Worm (Caenorhabditis elegans) whole organism, young adult: ENCODE results near the gene Y17G7B.22.

Experiments used
- B0035.1 ChIP-seq: sonication (generic microtip); optimal IDR thresholded peaks from 2 replicates; lab custom pipeline; 2016; ENCODE audit warnings: missing genetic modification characterization, mild to moderate bottlenecking, missing compliant biosample characterization, missing genotype, missing genetic modification reagents
- C06A6.2 ChIP-seq: fragments of 200-800 bp; sonication (Bioruptor generic); conservative IDR thresholded peaks from 2 replicates; pipeline ENCODE4 v1.3.6; 2022; ENCODE audit warnings: missing genetic modification characterization, missing compliant biosample characterization
- F57C9.4 ChIP-seq: sonication (generic microtip); optimal IDR thresholded peaks from 2 replicates; lab custom pipeline; 2017; ENCODE audit warnings: mild to moderate bottlenecking, missing genetic modification characterization, missing compliant biosample characterization
- Y53G8AR.9 ChIP-seq: fragments of 200-800 bp; sonication (Bioruptor generic); conservative IDR thresholded peaks from 2 replicates; pipeline ENCODE4 v1.3.6; 2022; ENCODE audit warnings: missing genetic modification reagents, missing genetic modification characterization, missing compliant biosample characterization
- Y95B8A.8 ChIP-seq: fragments of 200-800 bp; sonication (Bioruptor generic); IDR thresholded peaks from 2 replicates; pipeline ENCODE4 v1.3.6; 2022; ENCODE audit warnings: missing genetic modification reagents, missing genetic modification characterization, missing compliant biosample characterization
- ama-1 ChIP-seq, 3 experiments: fragments of 150-350 bp in 1 of 3; sonication (generic microtip) in 2 of 3; optimal IDR thresholded peaks; 2 replicates each; lab custom pipeline; 2014 to 2018; ENCODE audit warnings: missing biosample characterization in 2 of 3, missing genetic modification characterization in 2 of 3, missing genetic modification reagents in 2 of 3
- attf-6 ChIP-seq: fragments of 200-800 bp; sonication (Bioruptor generic); IDR thresholded peaks from 2 replicates; pipeline ENCODE4 v1.3.6; 2022; ENCODE audit warnings: missing genetic modification reagents, missing genetic modification characterization, missing compliant biosample characterization
- cebp-1 ChIP-seq, 2 experiments: fragments of 200-800 bp in 1 of 2; sonication (Bioruptor generic) in 1 of 2; sonication (generic microtip) in 1 of 2; IDR thresholded peaks in 1 of 2; optimal IDR thresholded peaks in 1 of 2; 2 replicates each; pipeline versions ENCODE4 v1.3.6 to Lab custom; 2017 to 2022; ENCODE audit warnings: missing compliant biosample characterization in 2 of 2, missing genetic modification characterization in 2 of 2, mild to moderate bottlenecking in 1 of 2, missing genetic modification reagents in 1 of 2, moderate library complexity in 1 of 2
- chd-7 ChIP-seq: sonication (generic microtip); optimal IDR thresholded peaks from 2 replicates; lab custom pipeline; 2016; ENCODE audit warnings: mild to moderate bottlenecking, missing genetic modification characterization, moderate library complexity, missing compliant biosample characterization
- egrh-3 ChIP-seq: fragments of 200-800 bp; sonication (Bioruptor generic); IDR thresholded peaks from 2 replicates; pipeline ENCODE4 v1.3.6; 2022; ENCODE audit warnings: missing genetic modification reagents, missing genetic modification characterization, missing compliant biosample characterization
- ekl-4 ChIP-seq: fragments of 200-800 bp; sonication (Bioruptor generic); IDR thresholded peaks from 2 replicates; pipeline ENCODE4 v1.3.6; 2022; ENCODE audit warnings: missing genetic modification reagents, missing genetic modification characterization, missing compliant biosample characterization
- hmg-20 ChIP-seq: fragments of 200-800 bp; sonication (Bioruptor generic); IDR thresholded peaks from 2 replicates; pipeline ENCODE4 v1.3.6; 2022; ENCODE audit warnings: missing genetic modification reagents, missing genetic modification characterization, missing compliant biosample characterization
- lsy-27 ChIP-seq: sonication (generic microtip); optimal IDR thresholded peaks from 2 replicates; lab custom pipeline; 2017; ENCODE audit warnings: missing genetic modification characterization, mild to moderate bottlenecking, missing compliant biosample characterization, antibody characterized with exemption, missing genotype, borderline replicate concordance; ENCODE audit not compliant: insufficient read depth
- madf-3 ChIP-seq: fragments of 200-800 bp; sonication (Bioruptor generic); IDR thresholded peaks from 2 replicates; pipeline ENCODE4 v1.3.6; 2022; ENCODE audit warnings: missing genetic modification reagents, missing genetic modification characterization, missing compliant biosample characterization
- madf-6 ChIP-seq: fragments of 200-800 bp; sonication (Bioruptor generic); IDR thresholded peaks from 2 replicates; pipeline ENCODE4 v1.3.6; 2022; ENCODE audit warnings: missing genetic modification reagents, missing genetic modification characterization, missing compliant biosample characterization
- madf-8 ChIP-seq: fragments of 200-800 bp; sonication (Bioruptor generic); conservative IDR thresholded peaks from 2 replicates; pipeline ENCODE4 v1.3.6; 2022; ENCODE audit warnings: missing genetic modification reagents, missing genetic modification characterization, missing compliant biosample characterization
- nfya-2 ChIP-seq: fragments of 200-800 bp; sonication (Bioruptor generic); IDR thresholded peaks from 2 replicates; pipeline ENCODE4 v1.3.6; 2022; ENCODE audit warnings: missing genetic modification reagents, missing genetic modification characterization, missing compliant biosample characterization
- nhr-80 ChIP-seq: sonication (generic microtip); optimal IDR thresholded peaks from 2 replicates; lab custom pipeline; 2016; ENCODE audit warnings: missing genetic modification characterization, missing compliant biosample characterization
- nhr-90 ChIP-seq: sonication (generic microtip); optimal IDR thresholded peaks from 2 replicates; lab custom pipeline; 2016; ENCODE audit warnings: missing genotype, mild to moderate bottlenecking, missing genetic modification characterization, missing compliant biosample characterization
- rec-8 ChIP-seq, 2 experiments: sonication (generic microtip); optimal IDR thresholded peaks; 2 replicates each; lab custom pipeline; 2016; ENCODE audit warnings: mild to moderate bottlenecking in 2 of 2, missing genetic modification characterization in 2 of 2, missing genetic modification reagents in 2 of 2, missing genotype in 2 of 2, missing biosample characterization in 1 of 2, missing compliant biosample characterization in 1 of 2, moderate library complexity in 1 of 2
- snpc-1.1 ChIP-seq: sonication (generic microtip); optimal IDR thresholded peaks from 2 replicates; lab custom pipeline; 2017; ENCODE audit warnings: missing genetic modification characterization, mild to moderate bottlenecking, missing compliant biosample characterization, antibody characterized with exemption, moderate library complexity, missing genotype, missing genetic modification reagents; ENCODE audit not compliant: insufficient read depth
- snpc-1.3 ChIP-seq: sonication (generic microtip); optimal IDR thresholded peaks from 2 replicates; lab custom pipeline; 2017; ENCODE audit warnings: missing genetic modification characterization, mild to moderate bottlenecking, missing compliant biosample characterization, antibody characterized with exemption, moderate library complexity, missing genotype, missing genetic modification reagents; ENCODE audit not compliant: insufficient read depth
- snpc-4 ChIP-seq, 5 experiments: fragments of 150-350 bp in 1 of 5; sonication (generic microtip) in 4 of 5; optimal IDR thresholded peaks; 2 replicates each; lab custom pipeline; 2014 to 2018; ENCODE audit warnings: missing genetic modification characterization in 5 of 5, missing biosample characterization in 3 of 5, antibody characterized with exemption in 2 of 5, mild to moderate bottlenecking in 2 of 5, missing compliant biosample characterization in 2 of 5, missing genotype in 2 of 5, moderate library complexity in 2 of 5, missing genetic modification reagents in 1 of 5
- sptf-2 ChIP-seq: fragments of 200-800 bp; sonication (Bioruptor generic); optimal IDR thresholded peaks from 2 replicates; lab custom pipeline; 2018; ENCODE audit warnings: mild to moderate bottlenecking, missing genetic modification characterization, missing compliant biosample characterization
- xnd-1 ChIP-seq: sonication (generic microtip); optimal IDR thresholded peaks from 2 replicates; lab custom pipeline; 2016; ENCODE audit warnings: missing genotype, missing genetic modification reagents, missing genetic modification characterization, missing compliant biosample characterization
- ztf-25 ChIP-seq: fragments of 200-800 bp; sonication (Bioruptor generic); IDR thresholded peaks from 2 replicates; pipeline ENCODE4 v1.3.6; 2022; ENCODE audit warnings: missing genetic modification reagents, missing genetic modification characterization, missing compliant biosample characterization

The Y17G7B.22 gene

DNA sequence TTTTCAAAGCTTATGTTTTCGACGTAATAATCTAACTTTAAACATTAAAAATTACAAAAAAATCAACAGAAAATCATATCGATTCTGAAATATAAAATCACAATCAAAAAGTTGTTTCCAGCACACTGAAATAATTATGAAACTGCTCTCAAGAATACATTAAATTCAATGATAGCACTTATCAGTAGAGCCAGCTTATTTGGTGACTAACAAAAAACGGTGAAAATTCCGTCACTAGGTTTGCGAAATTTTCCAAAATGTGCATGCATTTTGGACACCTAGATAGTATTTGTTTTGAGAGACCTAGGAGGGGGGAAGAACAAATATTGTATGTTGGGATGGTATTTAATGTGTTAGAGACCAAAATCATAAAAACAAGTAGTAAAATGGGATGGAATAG, 4.8 kb upstream of the Y17G7B.22 start:
- no peak for TF ChIP-seq cebp-1 (GFP tag; IDR thresholded peaks at IDR 0.05; lab: Robert Waterston, UW)
- TF ChIP-seq cebp-1 (tag; optimal IDR thresholded peaks at IDR 0.05; lab: Kevin White, UChicago): no peak
- TF ChIP-seq nhr-80 (tag; lab: Kevin White, UChicago): peak; percentile 65
- TF ChIP-seq ekl-4 (GFP tag; lab: Robert Waterston, UW): no peak
- no peak for TF ChIP-seq ama-1 (optimal IDR thresholded peaks at IDR 0.05; lab: Kevin White, UChicago)
- no peak for TF ChIP-seq ama-1 (GFP tag; optimal IDR thresholded peaks at IDR 0.05; lab: Kevin White, UChicago)

- no peak for TF ChIP-seq xnd-1 (tag; lab: Kevin White, UChicago)
- no peak for TF ChIP-seq sptf-2 (GFP tag; lab: Kevin White, UChicago)
- TF ChIP-seq egrh-3 (GFP tag; lab: Robert Waterston, UW): no peak
- no peak for TF ChIP-seq lsy-27 (tag; lab: Kevin White, UChicago)
- peak; percentile 28 for TF ChIP-seq nhr-80 (tag; lab: Kevin White, UChicago)
- no peak for TF ChIP-seq Y53G8AR.9 (GFP tag; lab: Robert Waterston, UW)
Measured at ce11 chrII:12064680-12065135, 3.1 kb upstream of the Y17G7B.22 start, which contains the start of gene arrd-8. arrd-8 (plus strand) TSS chrII:12065085.

- TF ChIP-seq ztf-25 (GFP tag; lab: Robert Waterston, UW) (peak; percentile 77; the same call in 1 of the 2 replicates), F57C9.4 (no peak), nhr-80 (tag; lab: Kevin White, UChicago) (no peak), cebp-1 (GFP tag; IDR thresholded peaks at IDR 0.05; lab: Robert Waterston, UW) (no peak), cebp-1 (tag; optimal IDR thresholded peaks at IDR 0.05; lab: Kevin White, UChicago) (no peak), madf-6 (no peak), snpc-1.3 (tag; lab: Kevin White, UChicago) (no peak)
Measured at ce11 chrII:12071243-12071642, 3.4 kb downstream of the Y17G7B.22 start.

DNA sequence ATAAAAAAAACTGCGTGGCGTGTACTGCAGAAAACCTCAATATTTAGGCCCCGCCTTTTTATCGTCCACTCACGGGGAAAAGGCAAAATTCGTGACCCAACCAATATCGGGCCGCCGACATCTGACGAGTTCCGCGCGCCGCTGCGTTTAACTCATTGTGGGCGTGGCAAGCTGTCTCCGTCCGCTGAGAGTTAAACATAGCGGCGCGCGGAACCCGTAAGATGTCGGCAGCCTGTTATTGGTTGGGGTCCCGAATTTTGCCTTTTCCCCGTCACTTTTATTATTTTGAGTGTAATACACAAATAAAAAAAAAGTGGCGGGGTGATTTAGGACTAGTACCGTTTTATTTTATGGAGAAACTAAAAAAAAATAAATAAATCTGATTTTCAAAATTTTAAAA, 8.5 kb downstream of the Y17G7B.22 start:
- TF ChIP-seq nhr-90 (tag; lab: Kevin White, UChicago) (no peak), nfya-2 (GFP tag; lab: Robert Waterston, UW) (no peak), snpc-1.1 (peak; percentile 7), snpc-4 (GFP tag; optimal IDR thresholded peaks at IDR 0.05; lab: Kevin White, UChicago) (peak; percentile 26), snpc-4 (tag; optimal IDR thresholded peaks at IDR 0.05; lab: Kevin White, UChicago) (peak in 2 of 4 experiments; percentile 87)

DNA sequence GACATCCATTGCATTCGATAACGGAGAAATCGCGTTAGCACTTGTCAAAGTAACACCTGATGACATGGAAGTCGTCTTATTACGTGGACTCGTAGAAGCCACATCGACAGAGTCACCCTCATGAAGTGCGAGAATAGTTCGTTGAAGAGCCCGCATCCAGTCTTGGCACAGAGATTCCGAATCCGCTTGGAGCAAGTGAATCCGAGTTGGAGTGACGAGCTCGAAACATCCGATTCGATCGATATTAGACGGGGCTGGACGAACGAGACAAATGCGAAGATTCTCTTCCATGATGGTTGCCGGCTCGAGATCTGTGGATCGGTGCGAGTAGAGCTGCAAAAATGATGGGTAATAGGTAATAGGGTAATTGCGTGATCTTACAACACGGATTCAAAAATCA, 9.5 kb downstream of the Y17G7B.22 start:
- no peak for TF ChIP-seq nhr-90 (tag; lab: Kevin White, UChicago)
- TF ChIP-seq madf-8 (GFP tag; lab: Robert Waterston, UW): no peak
- no peak for TF ChIP-seq Y95B8A.8
- TF ChIP-seq C06A6.2 (GFP tag; lab: Robert Waterston, UW): no peak
- TF ChIP-seq madf-3 (GFP tag; lab: Robert Waterston, UW): no peak
- TF ChIP-seq attf-6 (GFP tag; lab: Robert Waterston, UW): no peak
- TF ChIP-seq B0035.1 (tag; lab: Kevin White, UChicago): no peak
- no peak for TF ChIP-seq ama-1 (optimal IDR thresholded peaks at IDR 0.05; lab: Kevin White, UChicago)
- TF ChIP-seq ama-1 (GFP tag; optimal IDR thresholded peaks at IDR 0.05; lab: Kevin White, UChicago): no peak
- TF ChIP-seq chd-7 (tag; lab: Kevin White, UChicago): no peak
- no peak for TF ChIP-seq hmg-20 (GFP tag; lab: Robert Waterston, UW)
- TF ChIP-seq, all 124 proteins: peak for 0

ce11 chrII:12080015-12080414, 12.2 kb downstream of the Y17G7B.22 start:
- no peak for TF ChIP-seq rec-8 (tag; optimal IDR thresholded peaks at IDR 0.05; lab: Kevin White, UChicago)
- TF ChIP-seq nhr-80 (tag; lab: Kevin White, UChicago): peak; percentile 47
